Fruit fly (Drosophila melanogaster) whole organism, embryonic: ENCODE data around the gene mdu.
A peak's percentile ranks its signal among the peaks of the same experiment; 100 is the strongest.

Source experiments
- Asciz ChIP-seq: fragments of 200-800 bp; sonication (Bioruptor generic); optimal IDR thresholded peaks from 2 replicates; lab custom pipeline; 2017; ENCODE audit warnings: missing biosample characterization, mild to moderate bottlenecking, missing genetic modification characterization, missing genetic modification reagents
- Atf6 ChIP-seq: fragments of 200-800 bp; sonication (Bioruptor generic); IDR thresholded peaks from 2 replicates; pipeline ENCODE4 v1.3.6; 2022; ENCODE audit warnings: missing biosample characterization, missing genetic modification characterization
- CG10209 ChIP-seq: fragments of 200-800 bp; sonication (Bioruptor generic); optimal IDR thresholded peaks from 3 replicates; lab custom pipeline; 2017; ENCODE audit warnings: missing biosample characterization, mild to moderate bottlenecking, missing genetic modification characterization, missing genetic modification reagents
- CG10462 ChIP-seq: fragments of 200-800 bp; sonication (Bioruptor generic); optimal IDR thresholded peaks from 2 replicates; lab custom pipeline; 2016; ENCODE audit warnings: missing biosample characterization, missing genetic modification characterization
- CG11560 ChIP-seq: fragments of 200-800 bp; sonication (Bioruptor generic); IDR thresholded peaks from 3 replicates; pipeline ENCODE4 v1.3.6; 2022; ENCODE audit warnings: missing biosample characterization, missing genetic modification characterization
- CG11723 ChIP-seq: fragments of 200-800 bp; sonication (Bioruptor generic); optimal IDR thresholded peaks from 2 replicates; lab custom pipeline; 2017; ENCODE audit warnings: missing biosample characterization, mild to moderate bottlenecking, missing genetic modification characterization
- CG12942 ChIP-seq: fragments of 200-800 bp; sonication (Bioruptor generic); optimal IDR thresholded peaks from 3 replicates; lab custom pipeline; 2016; ENCODE audit warnings: missing biosample characterization, missing genetic modification characterization
- CG14050 ChIP-seq: fragments of 200-800 bp; sonication (Bioruptor generic); IDR thresholded peaks from 3 replicates; pipeline ENCODE4 v1.3.6; 2022; ENCODE audit warnings: missing biosample characterization, missing genetic modification characterization
- CG14441 ChIP-seq: fragments of 200-800 bp; sonication (Bioruptor generic); IDR thresholded peaks from 2 replicates; pipeline ENCODE4 v1.3.6; 2022; ENCODE audit warnings: missing biosample characterization, missing genetic modification characterization
- CG15601 ChIP-seq: fragments of 200-800 bp; sonication (Bioruptor generic); optimal IDR thresholded peaks from 3 replicates; lab custom pipeline; 2019; ENCODE audit warnings: missing biosample characterization, mild to moderate bottlenecking, missing genetic modification characterization, moderate library complexity
- CG17328 ChIP-seq: fragments of 200-800 bp; sonication (Bioruptor generic); IDR thresholded peaks from 2 replicates; pipeline ENCODE4 v1.3.6; 2022; ENCODE audit warnings: missing biosample characterization, missing genetic modification characterization
- CG17612 ChIP-seq: fragments of 200-800 bp; sonication (Bioruptor generic); IDR thresholded peaks from 2 replicates; pipeline ENCODE4 v1.3.6; 2022; ENCODE audit warnings: missing biosample characterization, missing genetic modification characterization
- CG18011 ChIP-seq: fragments of 200-800 bp; sonication (Bioruptor generic); optimal IDR thresholded peaks from 2 replicates; lab custom pipeline; 2017; ENCODE audit warnings: missing biosample characterization, missing genetic modification characterization, mild to moderate bottlenecking, moderate library complexity, missing genotype
- CG2120 ChIP-seq: fragments of 200-800 bp; sonication (Bioruptor generic); optimal IDR thresholded peaks from 3 replicates; lab custom pipeline; 2016; ENCODE audit warnings: missing biosample characterization, missing genetic modification characterization
- CG2889 ChIP-seq: fragments of 200-800 bp; sonication (Bioruptor generic); IDR thresholded peaks from 3 replicates; pipeline ENCODE4 v1.3.6; 2022; ENCODE audit warnings: missing biosample characterization, missing genetic modification characterization
- CG30431 ChIP-seq: fragments of 200-800 bp; sonication (Bioruptor generic); optimal IDR thresholded peaks from 2 replicates; lab custom pipeline; 2017; ENCODE audit warnings: missing biosample characterization, missing genetic modification characterization
- CG3163 ChIP-seq: fragments of 200-800 bp; sonication (Bioruptor generic); optimal IDR thresholded peaks from 3 replicates; lab custom pipeline; 2016; ENCODE audit warnings: missing biosample characterization, missing genetic modification characterization
- CG32772 ChIP-seq: fragments of 200-800 bp; sonication (Bioruptor generic); IDR thresholded peaks from 2 replicates; pipeline ENCODE4 v1.3.6; 2022; ENCODE audit warnings: missing biosample characterization, missing genetic modification characterization
- CG6689 ChIP-seq: fragments of 200-800 bp; sonication (Bioruptor generic); IDR thresholded peaks from 2 replicates; pipeline ENCODE4 v1.3.6; 2022; ENCODE audit warnings: missing biosample characterization, missing genetic modification characterization
- CG6813 ChIP-seq: fragments of 200-800 bp; sonication (Bioruptor generic); optimal IDR thresholded peaks from 2 replicates; lab custom pipeline; 2017; ENCODE audit warnings: missing biosample characterization, missing genetic modification characterization, mild to moderate bottlenecking, moderate library complexity, missing genetic modification reagents
- CG6854 ChIP-seq: fragments of 200-800 bp; sonication (Bioruptor generic); optimal IDR thresholded peaks from 3 replicates; lab custom pipeline; 2017; ENCODE audit warnings: missing biosample characterization, mild to moderate bottlenecking, missing genetic modification characterization
- CG7963 ChIP-seq: fragments of 200-800 bp; sonication (Bioruptor generic); IDR thresholded peaks from 3 replicates; pipeline ENCODE4 v1.3.6; 2022; ENCODE audit warnings: missing biosample characterization, missing genetic modification characterization; ENCODE audit not compliant: partially characterized antibody
- CG9437 ChIP-seq: fragments of 200-800 bp; sonication (Bioruptor generic); optimal IDR thresholded peaks from 2 replicates; lab custom pipeline; 2018; ENCODE audit warnings: missing biosample characterization, mild to moderate bottlenecking, missing genetic modification characterization
- CkIIα-i1 ChIP-seq: fragments of 200-800 bp; sonication (Bioruptor generic); IDR thresholded peaks from 2 replicates; pipeline ENCODE4 v1.3.6; 2022; ENCODE audit warnings: missing biosample characterization, missing genetic modification characterization
- D19B ChIP-seq: fragments of 200-800 bp; sonication (Bioruptor generic); optimal IDR thresholded peaks from 2 replicates; lab custom pipeline; 2017; ENCODE audit warnings: missing biosample characterization, mild to moderate bottlenecking, missing genetic modification characterization
- Dbx ChIP-seq: fragments of 200-800 bp; sonication (Bioruptor generic); IDR thresholded peaks from 3 replicates; pipeline ENCODE4 v1.3.6; 2022; ENCODE audit warnings: missing biosample characterization, missing genetic modification characterization
- E2f2 ChIP-seq: fragments of 200-800 bp; sonication (Bioruptor generic); IDR thresholded peaks from 2 replicates; pipeline ENCODE4 v1.3.6; 2022; ENCODE audit warnings: missing biosample characterization, missing genetic modification characterization
- ERR ChIP-seq: fragments of 200-800 bp; sonication (Bioruptor generic); optimal IDR thresholded peaks from 2 replicates; lab custom pipeline; 2016; ENCODE audit warnings: missing biosample characterization, missing genetic modification characterization
- Gsc ChIP-seq: fragments of 200-800 bp; sonication (Bioruptor generic); IDR thresholded peaks from 2 replicates; pipeline ENCODE4 v1.3.6; 2022; ENCODE audit warnings: missing biosample characterization, missing genetic modification characterization
- NFAT ChIP-seq: fragments of 200-800 bp; sonication (Bioruptor generic); IDR thresholded peaks from 2 replicates; pipeline ENCODE4 v1.3.6; 2022; ENCODE audit warnings: missing biosample characterization, missing genetic modification characterization
- Rfx ChIP-seq: fragments of 200-800 bp; sonication (Bioruptor generic); IDR thresholded peaks from 2 replicates; pipeline ENCODE4 v1.3.6; 2022; ENCODE audit warnings: missing biosample characterization, missing genetic modification characterization
- Rx ChIP-seq: fragments of 200-800 bp; sonication (Bioruptor generic); IDR thresholded peaks from 2 replicates; pipeline ENCODE4 v1.3.6; 2022; ENCODE audit warnings: missing biosample characterization, missing genetic modification characterization
- caup ChIP-seq: fragments of 200-800 bp; sonication (Bioruptor generic); optimal IDR thresholded peaks from 3 replicates; lab custom pipeline; 2017; ENCODE audit warnings: missing biosample characterization, mild to moderate bottlenecking, missing genetic modification characterization, moderate library complexity; ENCODE audit not compliant: severe bottlenecking
- croc ChIP-seq: fragments of 200-800 bp; sonication (Bioruptor generic); conservative IDR thresholded peaks from 3 replicates; pipeline ENCODE4 v1.3.6; 2022; ENCODE audit warnings: missing biosample characterization, missing genetic modification characterization
- dmrt99B ChIP-seq: fragments of 200-800 bp; sonication (Bioruptor generic); optimal IDR thresholded peaks from 2 replicates; lab custom pipeline; 2018; ENCODE audit warnings: missing biosample characterization, mild to moderate bottlenecking, missing genetic modification characterization, moderate library complexity
- dpn ChIP-seq, 2 experiments: fragments of 200-800 bp; sonication (Bioruptor generic); optimal IDR thresholded peaks; 3 replicates each; lab custom pipeline; 2016; ENCODE audit warnings: missing biosample characterization in 2 of 2, missing genetic modification characterization in 2 of 2
- fu2 ChIP-seq: fragments of 200-800 bp; sonication (Bioruptor generic); optimal IDR thresholded peaks from 2 replicates; lab custom pipeline; 2016; ENCODE audit warnings: missing biosample characterization, missing genetic modification characterization
- lab ChIP-seq: fragments of 200-800 bp; sonication (Bioruptor generic); optimal IDR thresholded peaks from 3 replicates; lab custom pipeline; 2017; ENCODE audit warnings: missing biosample characterization, missing genetic modification characterization, mild to moderate bottlenecking, moderate library complexity, missing genetic modification reagents
- pan ChIP-seq, 4 experiments: fragments of >200 bp in 3 of 4; fragments of 200-800 bp in 1 of 4; sonication (Bioruptor generic) in 1 of 4; optimal IDR thresholded peaks in 3 of 4; IDR thresholded peaks in 1 of 4; 2 replicates each; pipeline versions ENCODE4 v1.3.6 to Lab custom; 2017 to 2022; ENCODE audit warnings: missing biosample characterization in 2 of 4, missing genetic modification characterization in 2 of 4, mixed read lengths in 1 of 4
- pb ChIP-seq: fragments of 200-800 bp; sonication (Bioruptor generic); optimal IDR thresholded peaks from 3 replicates; lab custom pipeline; 2016; ENCODE audit warnings: missing biosample characterization, missing genetic modification characterization
- row ChIP-seq: fragments of 200-800 bp; sonication (Bioruptor generic); IDR thresholded peaks from 3 replicates; pipeline ENCODE4 v1.3.6; 2022; ENCODE audit warnings: missing biosample characterization, missing genetic modification characterization
- seq ChIP-seq: fragments of 200-800 bp; sonication (Bioruptor generic); IDR thresholded peaks from 2 replicates; pipeline ENCODE4 v1.3.6; 2022; ENCODE audit warnings: missing biosample characterization, missing genetic modification characterization
- sim ChIP-seq: fragments of 200-800 bp; sonication (Bioruptor generic); IDR thresholded peaks from 2 replicates; pipeline ENCODE4 v1.3.6; 2022; ENCODE audit warnings: missing biosample characterization, missing genetic modification characterization
- sob ChIP-seq: fragments of 200-800 bp; sonication (Bioruptor generic); IDR thresholded peaks from 2 replicates; pipeline ENCODE4 v1.3.6; 2022; ENCODE audit warnings: missing biosample characterization, missing genetic modification characterization
- tgo ChIP-seq: fragments of 200-800 bp; sonication (Bioruptor generic); IDR thresholded peaks from 3 replicates; pipeline ENCODE4 v1.3.6; 2022; ENCODE audit warnings: missing biosample characterization, missing genetic modification characterization
- wek ChIP-seq: fragments of 200-800 bp; sonication (Bioruptor generic); optimal IDR thresholded peaks from 3 replicates; lab custom pipeline; 2018; ENCODE audit warnings: missing biosample characterization, mild to moderate bottlenecking, missing genetic modification characterization, moderate library complexity
- zf30C ChIP-seq: fragments of 200-800 bp; sonication (Bioruptor generic); optimal IDR thresholded peaks from 3 replicates; lab custom pipeline; 2018; ENCODE audit warnings: missing biosample characterization, mild to moderate bottlenecking, missing genetic modification characterization
- zfh1 ChIP-seq: fragments of 200-800 bp; sonication (Bioruptor generic); IDR thresholded peaks from 3 replicates; pipeline ENCODE4 v1.3.6; 2022; ENCODE audit warnings: missing biosample characterization, missing genetic modification characterization

mdu gene

dm6 chrX:12470187-12470931 lies 26.6 kb upstream of the mdu start (continued):
- TF ChIP-seq CG30431: peak; percentile 10
- TF ChIP-seq CG10209 (GFP tag; lab: Kevin White, UChicago): peak; percentile 45
- TF ChIP-seq CG15601 (tag; lab: Kevin White, UChicago): peak; percentile 21
- peak; percentile 51 for TF ChIP-seq CG2120
- peak; percentile 69 for TF ChIP-seq lab (GFP tag; lab: Kevin White, UChicago)
- TF ChIP-seq CG12942 (GFP tag; lab: Kevin White, UChicago): peak; percentile 6
- peak; percentile 77 for TF ChIP-seq CG6689 (GFP tag; lab: Robert Waterston, UW)
- peak; percentile 76 for TF ChIP-seq tgo
- TF ChIP-seq sim: no peak
- TF ChIP-seq NFAT (GFP tag; lab: Robert Waterston, UW): peak; percentile 23; the same call in 1 of the 2 replicates
- peak; percentile 65; the same call in 2 of the 3 replicates for TF ChIP-seq zfh1 (GFP tag; lab: Robert Waterston, UW)
- peak; percentile 67 for TF ChIP-seq seq (GFP tag; lab: Robert Waterston, UW)
- peak; percentile 59; the same call in 1 of the 2 replicates for TF ChIP-seq E2f2
- peak; percentile 43 for TF ChIP-seq CG6813
- TF ChIP-seq fu2 (GFP tag; lab: Kevin White, UChicago): no peak
- peak; percentile 66 for TF ChIP-seq dmrt99B (tag; lab: Kevin White, UChicago)
- TF ChIP-seq CG17328: peak; percentile 36; the same call in 1 of the 2 replicates
- peak; percentile 39 for TF ChIP-seq CG9437
- TF ChIP-seq wek (GFP tag; lab: Kevin White, UChicago): no peak
- peak; percentile 70; the same call in 2 of the 3 replicates for TF ChIP-seq CG2889 (GFP tag; lab: Robert Waterston, UW)
- TF ChIP-seq CG18011 (GFP tag; lab: Kevin White, UChicago): no peak
- no peak for TF ChIP-seq pb
- TF ChIP-seq Rfx (GFP tag; lab: Robert Waterston, UW): peak; percentile 84
- TF ChIP-seq sob (GFP tag; lab: Robert Waterston, UW): peak; percentile 32; the same call in 1 of the 2 replicates
- no peak for TF ChIP-seq zf30C (GFP tag; lab: Kevin White, UChicago)
- TF ChIP-seq Atf6 (GFP tag; lab: Robert Waterston, UW): peak; percentile 75
- peak; percentile 78 for TF ChIP-seq row (GFP tag; lab: Robert Waterston, UW)
- peak; percentile 45 for TF ChIP-seq CG32772 (GFP tag; lab: Robert Waterston, UW)
- peak; percentile 49 for TF ChIP-seq D19B (GFP tag; lab: Kevin White, UChicago)
- TF ChIP-seq CG14441 (GFP tag; lab: Robert Waterston, UW): peak; percentile 70
- TF ChIP-seq caup: peak; percentile 59
- 0 out of 3 replicates have a peak, but pooled peaks have one; percentile 17 for TF ChIP-seq croc (GFP tag; lab: Robert Waterston, UW)
- peak; percentile 36 for TF ChIP-seq CG6854
- TF ChIP-seq pan (optimal IDR thresholded peaks at IDR 0.05; lab: Kevin White, UChicago): no peak
- TF ChIP-seq pan (GFP tag; optimal IDR thresholded peaks at IDR 0.05 in 1 of 2, IDR thresholded peaks at IDR 0.05 in 1 of 2): peak in 1 of 2 experiments; percentile 79
- TF ChIP-seq dpn (GFP tag; optimal IDR thresholded peaks at IDR 0.05; lab: Kevin White, UChicago): peak in 1 of 2 experiments; percentile 49
- TF ChIP-seq CG7963 (GFP tag; lab: Robert Waterston, UW): no peak
- peak; percentile 59 for TF ChIP-seq Rx (GFP tag; lab: Robert Waterston, UW)
- TF ChIP-seq Dbx (GFP tag; lab: Robert Waterston, UW): peak; percentile 78
- TF ChIP-seq ERR (GFP tag; lab: Kevin White, UChicago): no peak
- TF ChIP-seq CG10462 (GFP tag; lab: Kevin White, UChicago): no peak
- no peak; the same call in 1 of the 2 replicates for TF ChIP-seq Gsc (GFP tag; lab: Robert Waterston, UW)
- peak; percentile 29 for TF ChIP-seq CG11723
- TF ChIP-seq CkIIα-i1 (GFP tag; lab: Robert Waterston, UW): no peak
- TF ChIP-seq CG17612 (GFP tag; lab: Robert Waterston, UW): peak; percentile 47; the same call in 1 of the 2 replicates
- peak; percentile 59; the same call in 2 of the 3 replicates for TF ChIP-seq CG14050 (GFP tag; lab: Robert Waterston, UW)
- TF ChIP-seq CG11560 (tag; lab: Robert Waterston, UW): peak; percentile 33; the same call in 1 of the 3 replicates
- peak; percentile 50 for TF ChIP-seq Asciz (GFP tag; lab: Kevin White, UChicago)
- TF ChIP-seq CG3163 (GFP tag; lab: Kevin White, UChicago): peak; percentile 61
